Fruit fly (Drosophila melanogaster): ENCODE measurements around the gene C15.

C15 gene

dm6 chr3R:21493580-21494257 lies 6.1 kb upstream of the C15 start (continued):
- no peak for TF ChIP-seq CG6683 (GFP tag; optimal IDR thresholded peaks at IDR 0.05)
- TF ChIP-seq CG2199 (GFP tag; IDR thresholded peaks at IDR 0.05) = no peak
- peak; percentile 23; the same call in 1 of the 2 replicates for TF ChIP-seq CG10366 (GFP tag; IDR thresholded peaks at IDR 0.05)
- TF ChIP-seq pum (GFP tag; optimal IDR thresholded peaks at IDR 0.05) = peak; percentile 34
- TF ChIP-seq CG8388 (GFP tag; optimal IDR thresholded peaks at IDR 0.05) = peak; percentile 24
- no peak for TF ChIP-seq fu2 (GFP tag; optimal IDR thresholded peaks at IDR 0.05)
- no peak for TF ChIP-seq cg (GFP tag; optimal IDR thresholded peaks at IDR 0.05)
- no peak for TF ChIP-seq CG8290 (GFP tag; optimal IDR thresholded peaks at IDR 0.05)
- no peak for TF ChIP-seq CG8290 (tag; optimal IDR thresholded peaks at IDR 0.05)
- peak in 1 of 2 experiments; percentile 84 for TF ChIP-seq Hr78 (GFP tag; optimal IDR thresholded peaks at IDR 0.05)
- peak; percentile 55; the same call in 1 of the 2 replicates for TF ChIP-seq ttk (GFP tag; IDR thresholded peaks at IDR 0.05)
- no peak for TF ChIP-seq CG17568 (GFP tag; optimal IDR thresholded peaks at IDR 0.05)
- TF ChIP-seq ci (GFP tag; IDR thresholded peaks at IDR 0.05) = no peak
- TF ChIP-seq onecut (GFP tag; IDR thresholded peaks at IDR 0.05) = 0 out of 2 replicates have a peak, but pooled peaks have one; percentile 17
- 0 out of 2 replicates have a peak, but pooled peaks have one; percentile 30 for TF ChIP-seq stc (GFP tag; IDR thresholded peaks at IDR 0.05)
- no peak for TF ChIP-seq CG31365 (tag; optimal IDR thresholded peaks at IDR 0.05)
- peak; percentile 57 for TF ChIP-seq tgo (GFP tag; IDR thresholded peaks at IDR 0.05)
- TF ChIP-seq bsh (GFP tag; optimal IDR thresholded peaks at IDR 0.05) = peak in 1 of 2 experiments; percentile 35
- peak; percentile 23 to 53 for TF ChIP-seq Pdp1 (GFP tag; optimal IDR thresholded peaks at IDR 0.05)
- no peak for TF ChIP-seq slp2 (GFP tag; optimal IDR thresholded peaks at IDR 0.05)
- peak; percentile 74 for TF ChIP-seq Med (GFP tag)
- TF ChIP-seq Opbp (GFP tag; IDR thresholded peaks at IDR 0.05; ENCODE audit: partially characterized antibody) = no peak
- peak; percentile 48 for TF ChIP-seq Awh (GFP tag; IDR thresholded peaks at IDR 0.05)
- peak; percentile 95 for TF ChIP-seq Ets65A (GFP tag)
- TF ChIP-seq CG34376 (GFP tag; optimal IDR thresholded peaks at IDR 0.05) = no peak
- no peak for TF ChIP-seq CG9932 (GFP tag; IDR thresholded peaks at IDR 0.05)
- no peak for TF ChIP-seq CrebB (tag; optimal IDR thresholded peaks at IDR 0.05)
- TF ChIP-seq CG34422 (GFP tag; IDR thresholded peaks at IDR 0.05) = 0 out of 3 replicates have a peak, but pooled peaks have one; percentile 17
- peak; percentile 55; the same call in 1 of the 3 replicates for TF ChIP-seq CG11695 (GFP tag; IDR thresholded peaks at IDR 0.05)
- peak; percentile 61; the same call in 1 of the 2 replicates for TF ChIP-seq Xrp1 (GFP tag; IDR thresholded peaks at IDR 0.05)
- no peak for TF ChIP-seq emc (GFP tag; optimal IDR thresholded peaks at IDR 0.05)
- peak; percentile 18 for TF ChIP-seq jumu (GFP tag; optimal IDR thresholded peaks at IDR 0.05)
- no peak for TF ChIP-seq Bdp1 (GFP tag; optimal IDR thresholded peaks at IDR 0.05)
- peak; percentile 64; the same call in 1 of the 3 replicates for TF ChIP-seq Mrtf (GFP tag; IDR thresholded peaks at IDR 0.05)
- TF ChIP-seq Ada2b (GFP tag; IDR thresholded peaks at IDR 0.05) = no peak
- no peak for TF ChIP-seq CG42726 (GFP tag; IDR thresholded peaks at IDR 0.05; ENCODE audit: partially characterized antibody)
- TF ChIP-seq CG7357 (GFP tag; IDR thresholded peaks at IDR 0.05) = 0 out of 3 replicates have a peak, but pooled peaks have one; percentile 33
- no peak for TF ChIP-seq NC2β (GFP tag; optimal IDR thresholded peaks at IDR 0.05)
- TF ChIP-seq sima (GFP tag; optimal IDR thresholded peaks at IDR 0.05) = no peak
- no peak for TF ChIP-seq CG4854 (GFP tag; optimal IDR thresholded peaks at IDR 0.05)
- TF ChIP-seq disco-r (GFP tag; optimal IDR thresholded peaks at IDR 0.05) = no peak
- peak; percentile 84 for TF ChIP-seq CG2712 (tag; optimal IDR thresholded peaks at IDR 0.05)
- no peak for TF ChIP-seq HmgD (GFP tag; optimal IDR thresholded peaks at IDR 0.05)
- TF ChIP-seq CG2889 (GFP tag; IDR thresholded peaks at IDR 0.05) = no peak
- TF ChIP-seq CG8924 (tag; optimal IDR thresholded peaks at IDR 0.05) = peak; percentile 71
- TF ChIP-seq Hsf (GFP tag; optimal IDR thresholded peaks at IDR 0.05) = peak; percentile 20
- TF ChIP-seq CG13775 (GFP tag; optimal IDR thresholded peaks at IDR 0.05) = no peak
- no peak for TF ChIP-seq CG8765 (GFP tag; IDR thresholded peaks at IDR 0.05)
- TF ChIP-seq Gug (GFP tag; IDR thresholded peaks at IDR 0.05) = peak; percentile 39; the same call in 1 of the 4 replicates
- TF ChIP-seq tll (GFP tag; optimal IDR thresholded peaks at IDR 0.05) = peak in 1 of 2 experiments; percentile 50
